Worm (Caenorhabditis elegans) whole organism, L2 larva: ENCODE measurements around the gene sprr-2.

Source experiments
- C34F6.9 ChIP-seq: fragments of 150-350 bp; optimal IDR thresholded peaks from 2 replicates; lab custom pipeline; 2014; ENCODE audit warnings: missing biosample characterization, missing genetic modification characterization
- F13H6.1 ChIP-seq: sonication (generic microtip); optimal IDR thresholded peaks from 2 replicates; lab custom pipeline; 2016; ENCODE audit warnings: missing genetic modification characterization, missing compliant biosample characterization
- R02D3.7 ChIP-seq: fragments of 150-350 bp; optimal IDR thresholded peaks from 2 replicates; lab custom pipeline; 2014; ENCODE audit warnings: missing biosample characterization, missing genetic modification characterization
- Y55F3AM.14 ChIP-seq: fragments of 200-800 bp; sonication (Bioruptor generic); optimal IDR thresholded peaks from 2 replicates; lab custom pipeline; 2018; ENCODE audit warnings: mild to moderate bottlenecking, missing genetic modification characterization, missing compliant biosample characterization
- aly-2 ChIP-seq: fragments of 150-350 bp; optimal IDR thresholded peaks from 2 replicates; lab custom pipeline; 2014; ENCODE audit warnings: missing biosample characterization, missing genetic modification characterization
- ama-1 ChIP-seq: fragments of 150-350 bp; optimal IDR thresholded peaks from 2 replicates; lab custom pipeline; 2018; ENCODE audit warnings: inconsistent platforms
- blmp-1 ChIP-seq: sonication (generic microtip); optimal IDR thresholded peaks from 2 replicates; lab custom pipeline; 2017; ENCODE audit warnings: missing genetic modification characterization, mild to moderate bottlenecking, missing compliant biosample characterization, antibody characterized with exemption, moderate library complexity; ENCODE audit not compliant: insufficient read depth
- ceh-16 ChIP-seq: fragments of 150-350 bp; optimal IDR thresholded peaks from 2 replicates; lab custom pipeline; 2014; ENCODE audit warnings: missing biosample characterization, missing genetic modification characterization
- ceh-82 ChIP-seq: fragments of 150-350 bp; optimal IDR thresholded peaks from 2 replicates; lab custom pipeline; 2014; ENCODE audit warnings: missing biosample characterization, missing genetic modification characterization
- crh-2 ChIP-seq: sonication (generic microtip); optimal IDR thresholded peaks from 2 replicates; lab custom pipeline; 2017; ENCODE audit warnings: missing biosample characterization, missing genetic modification characterization
- dmd-4 ChIP-seq: sonication (generic microtip); optimal IDR thresholded peaks from 2 replicates; lab custom pipeline; 2017; ENCODE audit warnings: missing biosample characterization, missing genetic modification characterization
- egl-27 ChIP-seq: sonication (generic microtip); optimal IDR thresholded peaks from 3 replicates; lab custom pipeline; 2017; ENCODE audit warnings: missing biosample characterization, missing genetic modification reagents, missing genetic modification characterization
- elt-3 ChIP-seq: sonication (generic microtip); optimal IDR thresholded peaks from 2 replicates; lab custom pipeline; 2017; ENCODE audit warnings: missing biosample characterization, missing genetic modification characterization
- fos-1 ChIP-seq: fragments of 150-350 bp; optimal IDR thresholded peaks from 2 replicates; lab custom pipeline; 2014; ENCODE audit warnings: missing biosample characterization, missing genetic modification characterization
- gmeb-1 ChIP-seq: fragments of 150-350 bp; optimal IDR thresholded peaks from 2 replicates; lab custom pipeline; 2014; ENCODE audit warnings: missing biosample characterization, missing genetic modification characterization
- lin-11 ChIP-seq: fragments of 150-350 bp; sonication (generic microtip); optimal IDR thresholded peaks from 2 replicates; lab custom pipeline; 2014; ENCODE audit warnings: missing biosample characterization, missing genetic modification characterization, inconsistent platforms, mixed read lengths
- lin-13 ChIP-seq: fragments of 150-350 bp; optimal IDR thresholded peaks from 2 replicates; lab custom pipeline; 2014; ENCODE audit warnings: missing biosample characterization, missing genetic modification reagents, missing genetic modification characterization
- lsy-2 ChIP-seq, 2 experiments: fragments of 150-350 bp in 1 of 2; sonication (generic microtip) in 1 of 2; optimal IDR thresholded peaks; 2 replicates each; lab custom pipeline; 2014 to 2017; ENCODE audit warnings: missing biosample characterization in 2 of 2, missing genetic modification characterization in 2 of 2
- mab-5 ChIP-seq: fragments of 150-350 bp; optimal IDR thresholded peaks from 2 replicates; lab custom pipeline; 2014; ENCODE audit warnings: missing biosample characterization, missing genetic modification characterization
- mdl-1 ChIP-seq, 2 experiments: fragments of 150-350 bp in 1 of 2; sonication (generic microtip) in 1 of 2; optimal IDR thresholded peaks; 2 replicates each; lab custom pipeline; 2017; ENCODE audit warnings: missing biosample characterization in 2 of 2, missing genetic modification characterization in 2 of 2
- nhr-10 ChIP-seq: sonication (generic microtip); optimal IDR thresholded peaks from 2 replicates; lab custom pipeline; 2017; ENCODE audit warnings: missing biosample characterization, missing genetic modification characterization
- nhr-11 ChIP-seq: fragments of 150-350 bp; optimal IDR thresholded peaks from 2 replicates; lab custom pipeline; 2014; ENCODE audit warnings: missing biosample characterization, missing genetic modification characterization
- nhr-129 ChIP-seq: fragments of 150-350 bp; optimal IDR thresholded peaks from 2 replicates; lab custom pipeline; 2014; ENCODE audit warnings: missing biosample characterization, missing genetic modification characterization
- nhr-21 ChIP-seq: fragments of 150-350 bp; optimal IDR thresholded peaks from 2 replicates; lab custom pipeline; 2014; ENCODE audit warnings: missing biosample characterization, missing genetic modification characterization
- nhr-23 ChIP-seq: fragments of 150-350 bp; optimal IDR thresholded peaks from 2 replicates; lab custom pipeline; 2014; ENCODE audit warnings: missing biosample characterization, missing genetic modification reagents, missing genetic modification characterization
- nhr-237 ChIP-seq: fragments of 150-350 bp; optimal IDR thresholded peaks from 2 replicates; lab custom pipeline; 2014; ENCODE audit warnings: missing biosample characterization, missing genetic modification characterization
- nhr-25 ChIP-seq: fragments of 150-350 bp; sonication (generic microtip); optimal IDR thresholded peaks from 3 replicates; lab custom pipeline; 2014; ENCODE audit warnings: missing biosample characterization, missing genetic modification characterization
- nhr-6 ChIP-seq: fragments of 150-350 bp; optimal IDR thresholded peaks from 2 replicates; lab custom pipeline; 2014; ENCODE audit warnings: missing biosample characterization, missing genetic modification characterization
- nhr-77 ChIP-seq: fragments of 150-350 bp; optimal IDR thresholded peaks from 2 replicates; lab custom pipeline; 2014; ENCODE audit warnings: missing biosample characterization, missing genetic modification characterization
- sem-4 ChIP-seq: fragments of 150-350 bp; optimal IDR thresholded peaks from 2 replicates; lab custom pipeline; 2014; ENCODE audit warnings: missing biosample characterization, missing genetic modification reagents, missing genetic modification characterization
- skn-1 ChIP-seq: sonication (generic microtip); optimal IDR thresholded peaks from 2 replicates; lab custom pipeline; 2017; ENCODE audit warnings: missing biosample characterization, missing genetic modification characterization
- sma-3 ChIP-seq: sonication (generic microtip); optimal IDR thresholded peaks from 2 replicates; lab custom pipeline; 2016; ENCODE audit warnings: missing genetic modification reagents, missing genetic modification characterization, missing compliant biosample characterization
- sma-9 ChIP-seq, 2 experiments: fragments of 150-350 bp in 1 of 2; sonication (generic microtip) in 1 of 2; optimal IDR thresholded peaks; 2 replicates each; lab custom pipeline; 2014 to 2016; ENCODE audit warnings: missing genetic modification characterization in 2 of 2, mild to moderate bottlenecking in 1 of 2, missing biosample characterization in 1 of 2, missing compliant biosample characterization in 1 of 2, missing genetic modification reagents in 1 of 2, moderate library complexity in 1 of 2
- snpc-4 ChIP-seq: fragments of 150-350 bp; optimal IDR thresholded peaks from 2 replicates; lab custom pipeline; 2014; ENCODE audit warnings: missing biosample characterization, missing genetic modification characterization
- unc-55 ChIP-seq: fragments of 150-350 bp; sonication (generic microtip); optimal IDR thresholded peaks from 3 replicates; lab custom pipeline; 2014; ENCODE audit warnings: missing biosample characterization, missing genetic modification reagents, missing genetic modification characterization
- unc-62 ChIP-seq: fragments of 150-350 bp; optimal IDR thresholded peaks from 2 replicates; lab custom pipeline; 2014; ENCODE audit warnings: missing biosample characterization, missing genetic modification reagents, missing genetic modification characterization
- zag-1 ChIP-seq: fragments of 150-350 bp; optimal IDR thresholded peaks from 2 replicates; lab custom pipeline; 2014; ENCODE audit warnings: missing biosample characterization, missing genetic modification characterization
- ztf-1 ChIP-seq: fragments of 200-800 bp; sonication (Bioruptor generic); conservative IDR thresholded peaks from 2 replicates; pipeline ENCODE4 v1.3.6; 2022; ENCODE audit warnings: missing genetic modification characterization, missing compliant biosample characterization
- ztf-4 ChIP-seq: fragments of 150-350 bp; optimal IDR thresholded peaks from 2 replicates; lab custom pipeline; 2014; ENCODE audit warnings: missing biosample characterization, missing genetic modification characterization

sprr-2 gene

DNA sequence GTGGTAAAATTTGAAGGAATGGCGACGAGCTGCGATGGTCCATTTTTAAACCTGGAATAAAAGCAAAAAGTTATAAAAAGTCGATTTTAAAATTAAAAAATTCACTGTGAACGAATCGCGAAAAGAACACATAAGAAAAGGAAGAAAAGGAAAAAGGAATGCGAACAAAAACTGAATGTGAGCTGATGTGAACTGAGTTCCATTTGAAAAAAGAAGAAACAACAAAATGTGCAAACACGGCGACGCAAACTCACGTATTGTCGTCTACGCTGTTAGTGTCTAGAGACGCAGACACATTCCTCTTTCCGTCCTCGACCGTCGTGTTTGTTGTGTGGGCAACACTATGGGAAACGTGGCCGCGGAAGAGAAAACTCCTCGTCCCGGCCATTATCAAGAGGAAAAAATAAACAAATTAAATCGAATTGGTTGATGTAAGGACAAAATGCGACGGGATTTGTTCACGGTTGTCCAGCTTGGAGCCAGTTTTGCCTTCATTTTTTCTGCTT is 60.5 kb downstream of the sprr-2 start, which contains the start of the genes C27C12.1 and C27C12.4:
TSS of gene C27C12.1 (minus strand) at position 51 of the 506 bp plus-strand sequence.
TSS of gene C27C12.4 (plus strand) at position 375 of the 506 bp plus-strand sequence.
- peak; percentile 73 for TF ChIP-seq ceh-16
- TF ChIP-seq nhr-23 (tag; lab: Kevin White, UChicago), result no peak
- TF ChIP-seq skn-1 (tag; lab: Kevin White, UChicago), result peak; percentile 91
- peak; percentile 79 for TF ChIP-seq egl-27 (tag; lab: Kevin White, UChicago)
- peak; percentile 36 for TF ChIP-seq ceh-82 (tag; lab: Kevin White, UChicago)
- TF ChIP-seq nhr-237 (tag; lab: Kevin White, UChicago), result no peak
- TF ChIP-seq ztf-1 (GFP tag; lab: Robert Waterston, UW), result no peak
- TF ChIP-seq nhr-6 (tag; lab: Kevin White, UChicago), result peak; percentile 70
- no peak for TF ChIP-seq nhr-25 (tag; lab: Kevin White, UChicago)
- TF ChIP-seq sma-3 (GFP tag; lab: Kevin White, UChicago), result peak; percentile 87
- peak; percentile 82 for TF ChIP-seq mab-5 (tag; lab: Kevin White, UChicago)
- TF ChIP-seq R02D3.7 (tag; lab: Kevin White, UChicago), result peak; percentile 11
- TF ChIP-seq zag-1, result peak; percentile 81
- no peak for TF ChIP-seq aly-2 (tag; lab: Kevin White, UChicago)
- TF ChIP-seq crh-2 (tag; lab: Kevin White, UChicago), result peak; percentile 92
- TF ChIP-seq snpc-4 (tag; lab: Kevin White, UChicago), result peak; percentile 70
- TF ChIP-seq elt-3 (tag; lab: Kevin White, UChicago), result no peak
- no peak for TF ChIP-seq ama-1
- TF ChIP-seq unc-55 (GFP tag; lab: Kevin White, UChicago), result peak; percentile 96
- no peak for TF ChIP-seq unc-62 (GFP tag; lab: Kevin White, UChicago)
- no peak for TF ChIP-seq nhr-10
- peak; percentile 89 for TF ChIP-seq ztf-4 (tag; lab: Kevin White, UChicago)
- peak; percentile 69 for TF ChIP-seq blmp-1 (tag; lab: Kevin White, UChicago)
- TF ChIP-seq Y55F3AM.14 (GFP tag; lab: Kevin White, UChicago), result peak; percentile 44
- peak; percentile 19 to 61 for TF ChIP-seq mdl-1 (tag; optimal IDR thresholded peaks at IDR 0.05; lab: Kevin White, UChicago)
- peak; percentile 74 for TF ChIP-seq fos-1
- TF ChIP-seq gmeb-1 (tag; lab: Kevin White, UChicago), result peak; percentile 83
- TF ChIP-seq dmd-4, result no peak
- TF ChIP-seq lin-13 (GFP tag; lab: Kevin White, UChicago), result peak; percentile 89
- peak; percentile 89 for TF ChIP-seq lin-11 (tag; lab: Kevin White, UChicago)
- TF ChIP-seq F13H6.1 (tag; lab: Kevin White, UChicago), result peak; percentile 92
- peak; percentile 43 for TF ChIP-seq nhr-77 (tag; lab: Kevin White, UChicago)
- peak; percentile 91 for TF ChIP-seq C34F6.9
- peak; percentile 93 for TF ChIP-seq nhr-129 (tag; lab: Kevin White, UChicago)
- TF ChIP-seq sma-9 (GFP tag; optimal IDR thresholded peaks at IDR 0.05; lab: Kevin White, UChicago), result peak; percentile 90
- TF ChIP-seq sma-9 (tag; optimal IDR thresholded peaks at IDR 0.05; lab: Kevin White, UChicago), result no peak
- TF ChIP-seq nhr-21 (tag; lab: Kevin White, UChicago), result peak; percentile 85
- peak; percentile 83 for TF ChIP-seq sem-4
- no peak for TF ChIP-seq nhr-11
- TF ChIP-seq lsy-2 (tag; optimal IDR thresholded peaks at IDR 0.05; lab: Kevin White, UChicago), result peak; percentile 64 to 89
